Worm (Caenorhabditis elegans): Measurements from ENCODE around the gene R11E3.2.

R11E3.2 gene

ce11 chrIV:4749728-4750278 lies 22.1 kb upstream of the R11E3.2 start, which contains the start of the genes rpl-20 and Y17G9B.5 (continued):
- TF ChIP-seq hlh-17 (GFP tag; optimal IDR thresholded peaks at IDR 0.05; ENCODE audit: borderline replicate concordance) = peak; percentile 73
- peak; percentile 81 for TF ChIP-seq F16B12.6 (tag; optimal IDR thresholded peaks at IDR 0.05)
- TF ChIP-seq fkh-8 (tag; optimal IDR thresholded peaks at IDR 0.05) = peak; percentile 100

ce11 chrIV:4751814-4752213 lies 20.1 kb upstream of the R11E3.2 start, which contains the start of gene Y17G9B.4:
Y17G9B.4 (plus strand) TSS chrIV:4752119.
- TF ChIP-seq ztf-11 (tag; optimal IDR thresholded peaks at IDR 0.05) = no peak
- no peak for TF ChIP-seq nhr-85 (tag)
- TF ChIP-seq C16A3.4 (tag; optimal IDR thresholded peaks at IDR 0.05) = no peak
- no peak for TF ChIP-seq ceh-90 (tag; optimal IDR thresholded peaks at IDR 0.05)
- no peak for TF ChIP-seq fkh-4 (tag; optimal IDR thresholded peaks at IDR 0.05; ENCODE audit: borderline replicate concordance)
- no peak for TF ChIP-seq egl-27 (tag; optimal IDR thresholded peaks at IDR 0.05)
- TF ChIP-seq mdl-1 (tag; optimal IDR thresholded peaks at IDR 0.05) = no peak
- no peak for TF ChIP-seq skn-1 (tag; optimal IDR thresholded peaks at IDR 0.05)
- TF ChIP-seq nhr-71 (tag; optimal IDR thresholded peaks at IDR 0.05) = no peak
- no peak for TF ChIP-seq fkh-10 (GFP tag; optimal IDR thresholded peaks at IDR 0.05)
- TF ChIP-seq elt-3 (tag; optimal IDR thresholded peaks at IDR 0.05) = no peak
- TF ChIP-seq grh-1 (GFP tag; IDR thresholded peaks at IDR 0.05) = no peak
- no peak for TF ChIP-seq nhr-237 (tag; optimal IDR thresholded peaks at IDR 0.05)
- TF ChIP-seq lin-39 (tag; optimal IDR thresholded peaks at IDR 0.05) = no peak
- TF ChIP-seq ama-1 (optimal IDR thresholded peaks at IDR 0.05) = no peak
- TF ChIP-seq rnt-1 (tag; optimal IDR thresholded peaks at IDR 0.05) = no peak
- TF ChIP-seq aly-2 (tag; optimal IDR thresholded peaks at IDR 0.05) = no peak
- TF ChIP-seq jun-1 (tag; optimal IDR thresholded peaks at IDR 0.05) = no peak

DNA sequence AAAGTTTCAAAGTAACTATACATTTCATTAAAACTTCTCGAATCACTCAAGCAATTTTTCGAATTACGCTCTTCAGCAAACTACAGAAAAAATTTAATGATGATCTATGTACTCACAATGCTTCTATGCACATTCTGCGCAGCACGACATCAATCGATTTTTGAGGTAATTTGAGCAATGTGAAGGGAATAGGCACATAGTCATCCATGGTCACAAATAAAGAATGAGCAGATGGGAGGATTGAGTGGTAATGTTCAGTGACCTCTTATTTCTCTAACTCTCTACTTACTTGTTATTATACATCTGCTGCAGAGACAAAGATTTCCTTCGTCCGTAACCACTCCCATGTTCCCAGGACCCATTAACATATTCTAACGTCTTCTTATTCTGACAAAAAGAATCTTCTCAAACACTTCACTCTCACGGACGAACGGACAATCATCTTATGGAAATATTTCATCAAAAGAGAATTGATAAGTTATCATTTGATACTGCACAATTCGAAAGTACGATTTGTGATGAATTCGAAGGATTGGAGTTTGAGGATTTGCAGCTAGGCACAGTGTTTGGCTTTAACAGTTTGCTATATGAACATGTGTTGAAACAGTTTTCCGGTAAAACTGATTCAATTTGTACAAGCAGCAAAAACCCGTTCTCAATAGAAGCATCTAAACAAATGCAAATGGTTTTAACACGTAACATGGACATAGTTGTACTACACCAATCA lies 15.8 kb upstream of the R11E3.2 start, which contains the start of the genes fbxb-77 and Y17G9B.11:
TSS of gene fbxb-77 (minus strand) at position 229 of the 727 bp plus-strand sequence.
TSS of gene Y17G9B.11 (plus strand) at position 677 of the 727 bp plus-strand sequence.
- TF ChIP-seq alr-1 (tag; optimal IDR thresholded peaks at IDR 0.05; ENCODE audit: borderline replicate concordance) = no peak
- no peak for TF ChIP-seq hlh-17 (GFP tag; optimal IDR thresholded peaks at IDR 0.05; ENCODE audit: borderline replicate concordance)
- no peak for TF ChIP-seq sox-4 (tag; optimal IDR thresholded peaks at IDR 0.05)
- TF ChIP-seq lin-14 (GFP tag; optimal IDR thresholded peaks at IDR 0.05) = no peak
- no peak for TF ChIP-seq unc-62 (GFP tag; optimal IDR thresholded peaks at IDR 0.05)
- no peak for TF ChIP-seq fkh-8 (tag; optimal IDR thresholded peaks at IDR 0.05)
- TF ChIP-seq nhr-76 (tag; optimal IDR thresholded peaks at IDR 0.05) = no peak
- TF ChIP-seq irx-1 (tag; optimal IDR thresholded peaks at IDR 0.05) = no peak
- TF ChIP-seq ceh-90 (tag; optimal IDR thresholded peaks at IDR 0.05) = no peak
- TF ChIP-seq fkh-4 (tag; optimal IDR thresholded peaks at IDR 0.05; ENCODE audit: borderline replicate concordance) = no peak
- TF ChIP-seq nhr-77 (tag; optimal IDR thresholded peaks at IDR 0.05) = no peak
- TF ChIP-seq mab-9 (GFP tag; IDR thresholded peaks at IDR 0.05) = no peak
- TF ChIP-seq skn-1 (tag; optimal IDR thresholded peaks at IDR 0.05) = no peak
- no peak for TF ChIP-seq nhr-47 (tag; optimal IDR thresholded peaks at IDR 0.05)
- TF ChIP-seq unc-86 (tag; optimal IDR thresholded peaks at IDR 0.05) = no peak
- TF ChIP-seq lin-15B (tag; optimal IDR thresholded peaks at IDR 0.05) = no peak
- TF ChIP-seq lin-13 (GFP tag; optimal IDR thresholded peaks at IDR 0.05) = no peak
- TF ChIP-seq xbp-1 (tag; optimal IDR thresholded peaks at IDR 0.05) = no peak
- TF ChIP-seq grh-1 (GFP tag; IDR thresholded peaks at IDR 0.05) = no peak
- TF ChIP-seq swsn-7 (tag; optimal IDR thresholded peaks at IDR 0.05) = no peak

ce11 chrIV:4758659-4759058 lies 13.2 kb upstream of the R11E3.2 start, which contains the start of gene Y17G9B.8:
Y17G9B.8 (minus strand) TSS chrIV:4758840.
- no peak for TF ChIP-seq swsn-7 (tag; optimal IDR thresholded peaks at IDR 0.05)
- TF ChIP-seq lsy-2 (tag; optimal IDR thresholded peaks at IDR 0.05) = peak; percentile 10 to 33

All from whole organism, L1 larva.